Fruit fly (Drosophila melanogaster) whole organism, embryonic: ENCODE results near the gene CG33181.

Experiments used
- Aef1 ChIP-seq: fragments of 200-800 bp; sonication (Bioruptor generic); IDR thresholded peaks from 3 replicates; pipeline ENCODE4 v1.3.6; 2022; ENCODE audit warnings: missing biosample characterization, missing genetic modification characterization
- CG10147 ChIP-seq: fragments of 200-800 bp; sonication (Bioruptor generic); optimal IDR thresholded peaks from 2 replicates; lab custom pipeline; 2019; ENCODE audit warnings: missing biosample characterization, mild to moderate bottlenecking, missing genetic modification characterization, moderate library complexity
- CG10209 ChIP-seq: fragments of 200-800 bp; sonication (Bioruptor generic); optimal IDR thresholded peaks from 3 replicates; lab custom pipeline; 2017; ENCODE audit warnings: missing biosample characterization, mild to moderate bottlenecking, missing genetic modification characterization, missing genetic modification reagents
- CG1024 ChIP-seq: fragments of 200-800 bp; sonication (Bioruptor generic); IDR thresholded peaks from 2 replicates; pipeline ENCODE4 v1.3.6; 2022; ENCODE audit warnings: missing biosample characterization, missing genetic modification characterization
- CG10366 ChIP-seq: fragments of 200-800 bp; sonication (Bioruptor generic); IDR thresholded peaks from 2 replicates; pipeline ENCODE4 v1.3.6; 2022; ENCODE audit warnings: missing biosample characterization, missing genetic modification characterization
- CG10431 ChIP-seq: fragments of 200-800 bp; sonication (Bioruptor generic); optimal IDR thresholded peaks from 3 replicates; lab custom pipeline; 2018; ENCODE audit warnings: missing biosample characterization, mild to moderate bottlenecking, missing genetic modification characterization
- CG12659 ChIP-seq: fragments of 200-800 bp; sonication (Bioruptor generic); optimal IDR thresholded peaks from 3 replicates; lab custom pipeline; 2017; ENCODE audit warnings: mild to moderate bottlenecking, missing biosample characterization, missing genetic modification reagents, missing genetic modification characterization
- CG12744 ChIP-seq: fragments of 200-800 bp; sonication (Bioruptor generic); optimal IDR thresholded peaks from 2 replicates; lab custom pipeline; 2016; ENCODE audit warnings: missing biosample characterization, missing genetic modification characterization
- CG1529 ChIP-seq: fragments of 200-800 bp; sonication (Bioruptor generic); optimal IDR thresholded peaks from 3 replicates; lab custom pipeline; 2018; ENCODE audit warnings: missing biosample characterization, missing genetic modification characterization
- CG18011 ChIP-seq: fragments of 200-800 bp; sonication (Bioruptor generic); optimal IDR thresholded peaks from 2 replicates; lab custom pipeline; 2017; ENCODE audit warnings: missing biosample characterization, missing genetic modification characterization, mild to moderate bottlenecking, moderate library complexity, missing genotype
- CG33557 ChIP-seq: fragments of 200-800 bp; sonication (Bioruptor generic); optimal IDR thresholded peaks from 2 replicates; lab custom pipeline; 2019; ENCODE audit warnings: missing biosample characterization, mild to moderate bottlenecking, missing genetic modification characterization, moderate library complexity
- CG4360 ChIP-seq: fragments of 200-800 bp; sonication (Bioruptor generic); IDR thresholded peaks from 2 replicates; pipeline ENCODE4 v1.3.6; 2022; ENCODE audit warnings: missing biosample characterization, missing genetic modification characterization
- CG7271 ChIP-seq: fragments of 200-800 bp; sonication (Bioruptor generic); optimal IDR thresholded peaks from 2 replicates; lab custom pipeline; 2018; ENCODE audit warnings: missing biosample characterization, mild to moderate bottlenecking, missing genetic modification characterization, moderate library complexity
- CG7372 ChIP-seq: fragments of 200-800 bp; sonication (Bioruptor generic); IDR thresholded peaks from 2 replicates; pipeline ENCODE4 v1.3.6; 2022; ENCODE audit warnings: missing biosample characterization, missing genetic modification characterization
- CG7556 ChIP-seq: fragments of 200-800 bp; sonication (Bioruptor generic); optimal IDR thresholded peaks from 2 replicates; lab custom pipeline; 2017; ENCODE audit warnings: missing biosample characterization, mild to moderate bottlenecking, missing genetic modification characterization
- CG7928 ChIP-seq: fragments of 200-800 bp; sonication (Bioruptor generic); optimal IDR thresholded peaks from 2 replicates; lab custom pipeline; 2017; ENCODE audit warnings: missing biosample characterization, mild to moderate bottlenecking, missing genetic modification characterization
- CG8765 ChIP-seq: fragments of 200-800 bp; sonication (Bioruptor generic); IDR thresholded peaks from 2 replicates; pipeline ENCODE4 v1.3.6; 2022; ENCODE audit warnings: missing biosample characterization, missing genetic modification characterization
- CG9932 ChIP-seq: fragments of 200-800 bp; sonication (Bioruptor generic); IDR thresholded peaks from 2 replicates; pipeline ENCODE4 v1.3.6; 2022; ENCODE audit warnings: missing biosample characterization, missing genetic modification characterization
- CkIIα-i1 ChIP-seq: fragments of 200-800 bp; sonication (Bioruptor generic); IDR thresholded peaks from 2 replicates; pipeline ENCODE4 v1.3.6; 2022; ENCODE audit warnings: missing biosample characterization, missing genetic modification characterization
- Dp ChIP-seq: fragments of 200-800 bp; sonication (Bioruptor generic); optimal IDR thresholded peaks from 2 replicates; lab custom pipeline; 2018; ENCODE audit warnings: missing biosample characterization, mild to moderate bottlenecking, missing genetic modification characterization, moderate library complexity
- ERR ChIP-seq: fragments of 200-800 bp; sonication (Bioruptor generic); optimal IDR thresholded peaks from 2 replicates; lab custom pipeline; 2016; ENCODE audit warnings: missing biosample characterization, missing genetic modification characterization
- Fer2 ChIP-seq: fragments of 200-800 bp; sonication (Bioruptor generic); optimal IDR thresholded peaks from 2 replicates; lab custom pipeline; 2018; ENCODE audit warnings: missing biosample characterization, mild to moderate bottlenecking, missing genetic modification characterization, moderate library complexity
- HHEX ChIP-seq: fragments of 200-800 bp; sonication (Bioruptor generic); optimal IDR thresholded peaks from 3 replicates; lab custom pipeline; 2017; ENCODE audit warnings: missing biosample characterization, mild to moderate bottlenecking, missing genetic modification characterization, missing genetic modification reagents
- Mes4 ChIP-seq: fragments of 200-800 bp; sonication (Bioruptor generic); optimal IDR thresholded peaks from 2 replicates; lab custom pipeline; 2016; ENCODE audit warnings: missing biosample characterization, missing genetic modification characterization
- Nf-YC ChIP-seq: fragments of 200-800 bp; optimal IDR thresholded peaks from 3 replicates; lab custom pipeline; 2019; ENCODE audit warnings: missing biosample characterization, mild to moderate bottlenecking, missing genetic modification characterization, moderate library complexity
- Ptx1 ChIP-seq: fragments of 200-800 bp; sonication (Bioruptor generic); IDR thresholded peaks from 2 replicates; pipeline ENCODE4 v1.3.6; 2022; ENCODE audit warnings: missing biosample characterization, missing genetic modification characterization
- Rfx ChIP-seq: fragments of 200-800 bp; sonication (Bioruptor generic); IDR thresholded peaks from 2 replicates; pipeline ENCODE4 v1.3.6; 2022; ENCODE audit warnings: missing biosample characterization, missing genetic modification characterization
- Side ChIP-seq: fragments of 200-800 bp; sonication (Bioruptor generic); optimal IDR thresholded peaks from 2 replicates; lab custom pipeline; 2016; ENCODE audit warnings: missing biosample characterization, missing genetic modification characterization
- Sin3A ChIP-seq: fragments of >200 bp; optimal IDR thresholded peaks from 2 replicates; lab custom pipeline; 2018
- TFAM ChIP-seq: fragments of 200-800 bp; sonication (Bioruptor generic); optimal IDR thresholded peaks from 2 replicates; lab custom pipeline; 2017; ENCODE audit warnings: missing biosample characterization, missing genetic modification characterization, inconsistent platforms
- amos ChIP-seq: fragments of 200-800 bp; sonication (Bioruptor generic); IDR thresholded peaks from 2 replicates; pipeline ENCODE4 v1.3.6; 2022; ENCODE audit warnings: missing biosample characterization, missing genetic modification characterization; ENCODE audit not compliant: partially characterized antibody
- ap ChIP-seq: fragments of 200-800 bp; sonication (Bioruptor generic); IDR thresholded peaks from 2 replicates; pipeline ENCODE4 v1.3.6; 2022; ENCODE audit warnings: missing biosample characterization, missing genetic modification characterization
- az2 ChIP-seq: fragments of 200-800 bp; sonication (Bioruptor generic); optimal IDR thresholded peaks from 3 replicates; lab custom pipeline; 2016; ENCODE audit warnings: missing biosample characterization, missing genetic modification characterization
- bcd ChIP-seq: fragments of 200-800 bp; sonication (Bioruptor generic); optimal IDR thresholded peaks from 2 replicates; lab custom pipeline; 2017; ENCODE audit warnings: missing biosample characterization, mild to moderate bottlenecking, missing genetic modification characterization
- btn ChIP-seq: fragments of 200-800 bp; sonication (Bioruptor generic); optimal IDR thresholded peaks from 2 replicates; lab custom pipeline; 2016; ENCODE audit warnings: missing biosample characterization, missing genetic modification characterization
- dati ChIP-seq: fragments of 200-800 bp; sonication (Bioruptor generic); IDR thresholded peaks from 2 replicates; pipeline ENCODE4 v1.3.6; 2022; ENCODE audit warnings: missing biosample characterization, missing genetic modification characterization
- ewg ChIP-seq: fragments of 200-800 bp; sonication (Bioruptor generic); optimal IDR thresholded peaks from 3 replicates; lab custom pipeline; 2017; ENCODE audit warnings: mild to moderate bottlenecking, missing biosample characterization, missing genetic modification reagents, missing genetic modification characterization
- gcm ChIP-seq: fragments of 200-800 bp; sonication (Bioruptor generic); optimal IDR thresholded peaks from 2 replicates; lab custom pipeline; 2019; ENCODE audit warnings: missing biosample characterization, mild to moderate bottlenecking, missing genetic modification characterization, moderate library complexity
- gro ChIP-seq: fragments of 200-800 bp; sonication (Bioruptor generic); optimal IDR thresholded peaks from 2 replicates; lab custom pipeline; 2016; ENCODE audit warnings: missing biosample characterization, missing genetic modification characterization
- hbn ChIP-seq: fragments of 200-800 bp; sonication (Bioruptor generic); IDR thresholded peaks from 2 replicates; pipeline ENCODE4 v1.3.6; 2022; ENCODE audit warnings: missing biosample characterization, missing genetic modification characterization; ENCODE audit not compliant: partially characterized antibody
- hth ChIP-seq: fragments of >200 bp; optimal IDR thresholded peaks from 2 replicates; lab custom pipeline; 2017; ENCODE audit warnings: inconsistent platforms
- jigr1 ChIP-seq: fragments of 200-800 bp; sonication (Bioruptor generic); IDR thresholded peaks from 3 replicates; pipeline ENCODE4 v1.3.6; 2022; ENCODE audit warnings: missing biosample characterization, missing genetic modification characterization
- knrl ChIP-seq: fragments of 200-800 bp; sonication (Bioruptor generic); IDR thresholded peaks from 3 replicates; pipeline ENCODE4 v1.3.6; 2022; ENCODE audit warnings: missing biosample characterization, missing genetic modification characterization; ENCODE audit not compliant: partially characterized antibody
- lmd ChIP-seq: fragments of 200-800 bp; sonication (Bioruptor generic); IDR thresholded peaks from 2 replicates; pipeline ENCODE4 v1.3.6; 2022; ENCODE audit warnings: missing biosample characterization, missing genetic modification characterization
- luna ChIP-seq: fragments of 200-800 bp; sonication (Bioruptor generic); optimal IDR thresholded peaks from 2 replicates; lab custom pipeline; 2016; ENCODE audit warnings: missing biosample characterization, missing genetic modification characterization
- seq ChIP-seq: fragments of 200-800 bp; sonication (Bioruptor generic); IDR thresholded peaks from 2 replicates; pipeline ENCODE4 v1.3.6; 2022; ENCODE audit warnings: missing biosample characterization, missing genetic modification characterization
- slbo ChIP-seq: fragments of 200-800 bp; sonication (Bioruptor generic); IDR thresholded peaks from 2 replicates; pipeline ENCODE4 v1.3.6; 2022; ENCODE audit warnings: missing biosample characterization, missing genetic modification characterization
- ssp ChIP-seq: fragments of 200-800 bp; sonication (Bioruptor generic); IDR thresholded peaks from 2 replicates; pipeline ENCODE4 v1.3.6; 2022; ENCODE audit warnings: missing biosample characterization, missing genetic modification characterization
- tap ChIP-seq: fragments of 200-800 bp; optimal IDR thresholded peaks from 3 replicates; lab custom pipeline; 2019; ENCODE audit warnings: missing biosample characterization, mild to moderate bottlenecking, missing genetic modification characterization, moderate library complexity
- usp ChIP-seq: fragments of >200 bp; optimal IDR thresholded peaks from 2 replicates; lab custom pipeline; 2017; ENCODE audit warnings: missing biosample characterization, missing genetic modification characterization
- vnd ChIP-seq: fragments of 200-800 bp; sonication (Bioruptor generic); IDR thresholded peaks from 3 replicates; pipeline ENCODE4 v1.3.6; 2022; ENCODE audit warnings: missing biosample characterization, missing genetic modification characterization; ENCODE audit not compliant: partially characterized antibody
- wdn ChIP-seq: fragments of 200-800 bp; sonication (Bioruptor generic); IDR thresholded peaks from 2 replicates; pipeline ENCODE4 v1.3.6; 2022; ENCODE audit warnings: missing biosample characterization, missing genetic modification characterization
- zf30C ChIP-seq: fragments of 200-800 bp; sonication (Bioruptor generic); optimal IDR thresholded peaks from 3 replicates; lab custom pipeline; 2018; ENCODE audit warnings: missing biosample characterization, mild to moderate bottlenecking, missing genetic modification characterization

CG33181 gene

dm6 chrX:8536649-8537048 is 47.5 kb downstream of the CG33181 start (continued):
- TF ChIP-seq Sin3A (lab: Kevin White, UChicago) (no peak), slbo (GFP tag; lab: Robert Waterston, UW) (peak; percentile 63), az2 (peak; percentile 2), seq (GFP tag; lab: Robert Waterston, UW) (0 out of 2 replicates have a peak, but pooled peaks have one; percentile 27), CG7556 (GFP tag; lab: Kevin White, UChicago) (peak; percentile 26), usp (no peak), Fer2 (tag; lab: Kevin White, UChicago) (no peak), CG10147 (GFP tag; lab: Kevin White, UChicago) (no peak), Rfx (GFP tag; lab: Robert Waterston, UW) (peak; percentile 59), dati (GFP tag; lab: Robert Waterston, UW) (no peak), Dp (GFP tag; lab: Kevin White, UChicago) (no peak), luna (no peak), CG4360 (GFP tag; lab: Robert Waterston, UW) (no peak), ssp (GFP tag; lab: Robert Waterston, UW) (no peak), gro (GFP tag; lab: Kevin White, UChicago) (peak; percentile 31), knrl (GFP tag; lab: Robert Waterston, UW) (no peak), wdn (GFP tag; lab: Robert Waterston, UW) (peak; percentile 39; the same call in 1 of the 2 replicates), lmd (GFP tag; lab: Robert Waterston, UW) (peak; percentile 52; the same call in 1 of the 2 replicates), CG33557 (GFP tag; lab: Kevin White, UChicago) (no peak), hbn (GFP tag; lab: Robert Waterston, UW) (no peak), Aef1 (GFP tag; lab: Robert Waterston, UW) (0 out of 3 replicates have a peak, but pooled peaks have one; percentile 32), ERR (GFP tag; lab: Kevin White, UChicago) (no peak), CkIIα-i1 (no peak), bcd (GFP tag; lab: Kevin White, UChicago) (peak; percentile 7), CG10431 (GFP tag; lab: Kevin White, UChicago) (no peak), CG8765 (GFP tag; lab: Robert Waterston, UW) (no peak), tap (tag; lab: Kevin White, UChicago) (no peak), HHEX (peak; percentile 26), gcm (GFP tag; lab: Kevin White, UChicago) (no peak), ap (GFP tag; lab: Robert Waterston, UW) (no peak), CG12659 (GFP tag; lab: Kevin White, UChicago) (no peak), CG9932 (GFP tag; lab: Robert Waterston, UW) (peak; percentile 50; the same call in 1 of the 2 replicates), CG1024 (no peak), CG7372 (GFP tag; lab: Robert Waterston, UW) (no peak; the same call in 1 of the 2 replicates), CG12744 (GFP tag; lab: Kevin White, UChicago) (no peak), Side (GFP tag; lab: Kevin White, UChicago) (peak; percentile 23), CG7271 (no peak), zf30C (no peak), CG7928 (GFP tag; lab: Kevin White, UChicago) (no peak), CG18011 (no peak), Mes4 (GFP tag; lab: Kevin White, UChicago) (no peak), TFAM (GFP tag; lab: Kevin White, UChicago) (no peak), ewg (no peak), jigr1 (GFP tag; lab: Robert Waterston, UW) (no peak), CG1529 (GFP tag; lab: Kevin White, UChicago) (no peak), vnd (GFP tag; lab: Robert Waterston, UW) (no peak), btn (GFP tag; lab: Kevin White, UChicago) (no peak), CG10366 (no peak), Nf-YC (no peak), hth (lab: Kevin White, UChicago) (no peak), amos (GFP tag; lab: Robert Waterston, UW) (no peak), Ptx1 (GFP tag; lab: Robert Waterston, UW) (peak; percentile 58), CG10209 (GFP tag; lab: Kevin White, UChicago) (no peak)
